Worm (Caenorhabditis elegans) whole organism, midembryonic: ENCODE data around the gene lido-12.

Experiments
- T22C8.4 ChIP-seq: fragments of 200-800 bp; sonication (Bioruptor generic); IDR thresholded peaks from 2 replicates; pipeline ENCODE4 v1.3.6; 2022; ENCODE audit warnings: missing genetic modification characterization, missing compliant biosample characterization
- flt-1 ChIP-seq: fragments of 200-800 bp; sonication (Bioruptor generic); IDR thresholded peaks from 2 replicates; pipeline ENCODE4 v1.3.6; 2022; ENCODE audit warnings: missing genetic modification characterization, missing compliant biosample characterization
- med-1 ChIP-seq: sonication (generic microtip); optimal IDR thresholded peaks from 2 replicates; lab custom pipeline; 2017; ENCODE audit warnings: missing genetic modification characterization, mild to moderate bottlenecking, missing compliant biosample characterization, antibody characterized with exemption, missing genetic modification reagents; ENCODE audit not compliant: insufficient read depth

- TF ChIP-seq med-1 (GFP tag; lab: Kevin White, UChicago) (no peak), T22C8.4 (GFP tag; lab: Robert Waterston, UW) (no peak), flt-1 (GFP tag; lab: Robert Waterston, UW) (no peak)
Observed at ce11 chrII:2963619-2964018, 42.0 kb upstream of the lido-12 start.
